Fruit fly (Drosophila melanogaster) whole organism, embryonic: Measurements from ENCODE around the gene arm.
A peak's percentile ranks its signal among the peaks of the same experiment; 100 is the strongest.

Source experiments
- Antp ChIP-seq: fragments of 200-800 bp; sonication (Bioruptor generic); optimal IDR thresholded peaks from 3 replicates; lab custom pipeline; 2016; ENCODE audit warnings: missing biosample characterization, missing genetic modification characterization
- B-H2 ChIP-seq: fragments of 200-800 bp; sonication (Bioruptor generic); optimal IDR thresholded peaks from 2 replicates; lab custom pipeline; 2018; ENCODE audit warnings: missing biosample characterization, mild to moderate bottlenecking, missing genetic modification characterization
- CG12744 ChIP-seq: fragments of 200-800 bp; sonication (Bioruptor generic); optimal IDR thresholded peaks from 2 replicates; lab custom pipeline; 2016; ENCODE audit warnings: missing biosample characterization, missing genetic modification characterization
- CG15269 ChIP-seq: fragments of 200-800 bp; sonication (Bioruptor generic); optimal IDR thresholded peaks from 2 replicates; lab custom pipeline; 2018; ENCODE audit warnings: missing biosample characterization, mild to moderate bottlenecking, missing genetic modification characterization, moderate library complexity
- CG15514 ChIP-seq: fragments of 200-800 bp; sonication (Bioruptor generic); optimal IDR thresholded peaks from 3 replicates; lab custom pipeline; 2017; ENCODE audit warnings: missing biosample characterization, missing genetic modification characterization, mild to moderate bottlenecking, moderate library complexity, missing genetic modification reagents
- CG17568 ChIP-seq: fragments of 200-800 bp; sonication (Bioruptor generic); optimal IDR thresholded peaks from 2 replicates; lab custom pipeline; 2018; ENCODE audit warnings: missing biosample characterization, mild to moderate bottlenecking, missing genetic modification characterization, moderate library complexity
- CG2116 ChIP-seq: fragments of 200-800 bp; sonication (Bioruptor generic); optimal IDR thresholded peaks from 3 replicates; lab custom pipeline; 2018; ENCODE audit warnings: missing biosample characterization, mild to moderate bottlenecking, missing genetic modification characterization
- CG31224 ChIP-seq: fragments of 200-800 bp; sonication (Bioruptor generic); IDR thresholded peaks from 2 replicates; pipeline ENCODE4 v1.3.6; 2022; ENCODE audit warnings: missing biosample characterization, missing genetic modification characterization
- CG3163 ChIP-seq: fragments of 200-800 bp; sonication (Bioruptor generic); optimal IDR thresholded peaks from 3 replicates; lab custom pipeline; 2016; ENCODE audit warnings: missing biosample characterization, missing genetic modification characterization
- CG32532 ChIP-seq: fragments of 200-800 bp; sonication (Bioruptor generic); IDR thresholded peaks from 2 replicates; pipeline ENCODE4 v1.3.6; 2022; ENCODE audit warnings: missing biosample characterization, missing genetic modification characterization
- CG6683 ChIP-seq: fragments of 200-800 bp; sonication (Bioruptor generic); optimal IDR thresholded peaks from 2 replicates; lab custom pipeline; 2017; ENCODE audit warnings: missing biosample characterization, mild to moderate bottlenecking, missing genetic modification characterization, missing genetic modification reagents
- CG9797 ChIP-seq: fragments of 200-800 bp; sonication (Bioruptor generic); optimal IDR thresholded peaks from 3 replicates; lab custom pipeline; 2018; ENCODE audit warnings: missing biosample characterization, mild to moderate bottlenecking, missing genetic modification characterization
- CG9817 ChIP-seq: fragments of 200-800 bp; sonication (Bioruptor generic); optimal IDR thresholded peaks from 2 replicates; lab custom pipeline; 2018; ENCODE audit warnings: missing biosample characterization, mild to moderate bottlenecking, missing genetic modification characterization, moderate library complexity
- CG9932 ChIP-seq: fragments of 200-800 bp; sonication (Bioruptor generic); IDR thresholded peaks from 2 replicates; pipeline ENCODE4 v1.3.6; 2022; ENCODE audit warnings: missing biosample characterization, missing genetic modification characterization
- CHES-1-like ChIP-seq: fragments of 200-800 bp; sonication (Bioruptor generic); optimal IDR thresholded peaks from 2 replicates; lab custom pipeline; 2016; ENCODE audit warnings: missing biosample characterization, missing genetic modification characterization
- D19B ChIP-seq: fragments of 200-800 bp; sonication (Bioruptor generic); optimal IDR thresholded peaks from 2 replicates; lab custom pipeline; 2017; ENCODE audit warnings: missing biosample characterization, mild to moderate bottlenecking, missing genetic modification characterization
- Dek ChIP-seq: fragments of 200-800 bp; sonication (Bioruptor generic); optimal IDR thresholded peaks from 3 replicates; lab custom pipeline; 2019; ENCODE audit warnings: missing biosample characterization, mild to moderate bottlenecking, missing genetic modification characterization, moderate library complexity
- E2f1 ChIP-seq: fragments of 200-800 bp; sonication (Bioruptor generic); IDR thresholded peaks from 2 replicates; pipeline ENCODE4 v1.3.6; 2022; ENCODE audit warnings: missing biosample characterization, missing genetic modification characterization
- Ets65A ChIP-seq: fragments of 200-800 bp; sonication (Bioruptor generic); peaks from one replicate; lab custom pipeline; 2016; ENCODE audit warnings: missing biosample characterization, missing genetic modification characterization
- Fer3 ChIP-seq: fragments of 200-800 bp; sonication (Bioruptor generic); optimal IDR thresholded peaks from 2 replicates; lab custom pipeline; 2018; ENCODE audit warnings: missing biosample characterization, mild to moderate bottlenecking, missing genetic modification characterization, moderate library complexity
- HHEX ChIP-seq: fragments of 200-800 bp; sonication (Bioruptor generic); optimal IDR thresholded peaks from 3 replicates; lab custom pipeline; 2017; ENCODE audit warnings: missing biosample characterization, mild to moderate bottlenecking, missing genetic modification characterization, missing genetic modification reagents
- Hr51 ChIP-seq, 2 experiments: fragments of 200-800 bp; sonication (Bioruptor generic); optimal IDR thresholded peaks; 2 replicates in 1 of 2; 3 replicates in 1 of 2; lab custom pipeline; 2016 to 2018; ENCODE audit warnings: missing biosample characterization in 2 of 2, missing genetic modification characterization in 2 of 2, mild to moderate bottlenecking in 1 of 2, moderate library complexity in 1 of 2
- Meics ChIP-seq: fragments of 200-800 bp; sonication (Bioruptor generic); optimal IDR thresholded peaks from 2 replicates; lab custom pipeline; 2017; ENCODE audit warnings: missing biosample characterization, mild to moderate bottlenecking, missing genetic modification characterization
- Nf-YB ChIP-seq: fragments of 200-800 bp; sonication (Bioruptor generic); optimal IDR thresholded peaks from 3 replicates; lab custom pipeline; 2019; ENCODE audit warnings: missing biosample characterization, mild to moderate bottlenecking, missing genetic modification characterization, moderate library complexity
- NfI ChIP-seq: fragments of 200-800 bp; sonication (Bioruptor generic); optimal IDR thresholded peaks from 3 replicates; lab custom pipeline; 2018; ENCODE audit warnings: missing biosample characterization, mild to moderate bottlenecking, missing genetic modification characterization, moderate library complexity
- Sox100B ChIP-seq: fragments of 200-800 bp; sonication (Bioruptor generic); optimal IDR thresholded peaks from 3 replicates; lab custom pipeline; 2018; ENCODE audit warnings: missing biosample characterization, mild to moderate bottlenecking, missing genetic modification characterization
- Sry-δ ChIP-seq: fragments of 200-800 bp; sonication (Bioruptor generic); optimal IDR thresholded peaks from 2 replicates; lab custom pipeline; 2016; ENCODE audit warnings: missing biosample characterization, missing genetic modification characterization
- Trl ChIP-seq, 3 experiments: fragments of >200 bp in 2 of 3; fragments of 200-800 bp in 1 of 3; sonication (Bioruptor generic) in 1 of 3; optimal IDR thresholded peaks; 2 replicates in 1 of 3; 3 replicates in 2 of 3; lab custom pipeline; 2016 to 2017; ENCODE audit warnings: missing biosample characterization in 1 of 3, missing genetic modification characterization in 1 of 3
- Xrp1 ChIP-seq: fragments of 200-800 bp; sonication (Bioruptor generic); IDR thresholded peaks from 2 replicates; pipeline ENCODE4 v1.3.6; 2022; ENCODE audit warnings: missing biosample characterization, missing genetic modification characterization
- ara ChIP-seq: fragments of 200-800 bp; sonication (Bioruptor generic); IDR thresholded peaks from 2 replicates; pipeline ENCODE4 v1.3.6; 2022; ENCODE audit warnings: missing biosample characterization, missing genetic modification characterization
- ash1 ChIP-seq: fragments of 200-800 bp; sonication (Bioruptor generic); optimal IDR thresholded peaks from 2 replicates; lab custom pipeline; 2018; ENCODE audit warnings: missing biosample characterization, mild to moderate bottlenecking, missing genetic modification characterization
- bowl ChIP-seq: fragments of 200-800 bp; sonication (Bioruptor generic); IDR thresholded peaks from 2 replicates; pipeline ENCODE4 v1.3.6; 2022; ENCODE audit warnings: missing biosample characterization, missing genetic modification characterization
- cg ChIP-seq: fragments of 200-800 bp; sonication (Bioruptor generic); optimal IDR thresholded peaks from 3 replicates; lab custom pipeline; 2019; ENCODE audit warnings: missing biosample characterization, mild to moderate bottlenecking, missing genetic modification characterization, moderate library complexity
- ci ChIP-seq: fragments of 200-800 bp; sonication (Bioruptor generic); IDR thresholded peaks from 3 replicates; pipeline ENCODE4 v1.3.6; 2022; ENCODE audit warnings: missing biosample characterization, missing genetic modification characterization
- corto ChIP-seq: fragments of 200-800 bp; sonication (Bioruptor generic); optimal IDR thresholded peaks from 2 replicates; lab custom pipeline; 2016; ENCODE audit warnings: missing biosample characterization, mild to moderate bottlenecking, missing genetic modification characterization, moderate library complexity
- dmrt11E ChIP-seq: fragments of 200-800 bp; sonication (Bioruptor generic); optimal IDR thresholded peaks from 3 replicates; lab custom pipeline; 2018; ENCODE audit warnings: missing biosample characterization, mild to moderate bottlenecking, missing genetic modification characterization, moderate library complexity
- dmrt99B ChIP-seq: fragments of 200-800 bp; sonication (Bioruptor generic); optimal IDR thresholded peaks from 2 replicates; lab custom pipeline; 2018; ENCODE audit warnings: missing biosample characterization, mild to moderate bottlenecking, missing genetic modification characterization, moderate library complexity
- dpn ChIP-seq, 2 experiments: fragments of 200-800 bp; sonication (Bioruptor generic); optimal IDR thresholded peaks; 3 replicates each; lab custom pipeline; 2016; ENCODE audit warnings: missing biosample characterization in 2 of 2, missing genetic modification characterization in 2 of 2
- fd64A ChIP-seq: fragments of 200-800 bp; sonication (Bioruptor generic); optimal IDR thresholded peaks from 3 replicates; lab custom pipeline; 2018; ENCODE audit warnings: missing biosample characterization, mild to moderate bottlenecking, missing genetic modification characterization
- fu2 ChIP-seq: fragments of 200-800 bp; sonication (Bioruptor generic); optimal IDR thresholded peaks from 2 replicates; lab custom pipeline; 2016; ENCODE audit warnings: missing biosample characterization, missing genetic modification characterization
- gcm ChIP-seq: fragments of 200-800 bp; sonication (Bioruptor generic); optimal IDR thresholded peaks from 2 replicates; lab custom pipeline; 2019; ENCODE audit warnings: missing biosample characterization, mild to moderate bottlenecking, missing genetic modification characterization, moderate library complexity
- grau ChIP-seq: fragments of 200-800 bp; optimal IDR thresholded peaks from 3 replicates; lab custom pipeline; 2019; ENCODE audit warnings: missing biosample characterization, mild to moderate bottlenecking, missing genetic modification characterization, moderate library complexity
- gt ChIP-seq: fragments of 200-800 bp; sonication (Bioruptor generic); IDR thresholded peaks from 2 replicates; pipeline ENCODE4 v1.3.6; 2022; ENCODE audit warnings: missing biosample characterization, missing genetic modification characterization
- hbn ChIP-seq: fragments of 200-800 bp; sonication (Bioruptor generic); IDR thresholded peaks from 2 replicates; pipeline ENCODE4 v1.3.6; 2022; ENCODE audit warnings: missing biosample characterization, missing genetic modification characterization; ENCODE audit not compliant: partially characterized antibody
- maf-S ChIP-seq: fragments of 200-800 bp; sonication (Bioruptor generic); optimal IDR thresholded peaks from 2 replicates; lab custom pipeline; 2016; ENCODE audit warnings: missing biosample characterization, missing genetic modification characterization
- sens ChIP-seq: fragments of 200-800 bp; sonication (Bioruptor generic); peaks from one replicate; lab custom pipeline; 2016; ENCODE audit warnings: missing biosample characterization, missing genetic modification characterization
- sim ChIP-seq: fragments of 200-800 bp; sonication (Bioruptor generic); IDR thresholded peaks from 2 replicates; pipeline ENCODE4 v1.3.6; 2022; ENCODE audit warnings: missing biosample characterization, missing genetic modification characterization
- sisA ChIP-seq: fragments of 200-800 bp; sonication (Bioruptor generic); IDR thresholded peaks from 2 replicates; pipeline ENCODE4 v1.3.6; 2022; ENCODE audit warnings: missing biosample characterization, missing genetic modification characterization
- sob ChIP-seq: fragments of 200-800 bp; sonication (Bioruptor generic); IDR thresholded peaks from 2 replicates; pipeline ENCODE4 v1.3.6; 2022; ENCODE audit warnings: missing biosample characterization, missing genetic modification characterization
- trh ChIP-seq: fragments of 200-800 bp; sonication (Bioruptor generic); optimal IDR thresholded peaks from 2 replicates; lab custom pipeline; 2016; ENCODE audit warnings: missing biosample characterization, missing genetic modification characterization

The arm gene

dm6 chrX:1854070-1854469 is 46.4 kb downstream of the arm start (continued):
- TF ChIP-seq maf-S (GFP tag; lab: Kevin White, UChicago) = peak; percentile 54
- TF ChIP-seq Ets65A (GFP tag; lab: Kevin White, UChicago) = peak; percentile 82
- peak; percentile 81 for TF ChIP-seq Meics (GFP tag; lab: Kevin White, UChicago)
- TF ChIP-seq CG9797 = no peak
- TF ChIP-seq trh (GFP tag; lab: Kevin White, UChicago) = peak; percentile 39
- peak; percentile 66 for TF ChIP-seq CG17568 (GFP tag; lab: Kevin White, UChicago)
- TF ChIP-seq HHEX = peak; percentile 87
- peak; percentile 46 for TF ChIP-seq Antp
- peak; percentile 85 for TF ChIP-seq sob (GFP tag; lab: Robert Waterston, UW)
- peak; percentile 87 for TF ChIP-seq ash1
- TF ChIP-seq hbn (GFP tag; lab: Robert Waterston, UW) = no peak
- TF ChIP-seq NfI = peak; percentile 25
- TF ChIP-seq ara (GFP tag; lab: Robert Waterston, UW) = no peak
- TF ChIP-seq CG32532 (GFP tag; lab: Robert Waterston, UW) = peak; percentile 58; the same call in 1 of the 2 replicates
- peak; percentile 8 to 73 for TF ChIP-seq Hr51 (GFP tag; optimal IDR thresholded peaks at IDR 0.05; lab: Kevin White, UChicago)
- TF ChIP-seq CG3163 (GFP tag; lab: Kevin White, UChicago) = peak; percentile 46
- TF ChIP-seq Fer3 = peak; percentile 78
- TF ChIP-seq CG6683 = peak; percentile 82
- TF ChIP-seq CG9932 = peak; percentile 52
- TF ChIP-seq Nf-YB (GFP tag; lab: Kevin White, UChicago) = no peak
- no peak for TF ChIP-seq fd64A (GFP tag; lab: Kevin White, UChicago)
- TF ChIP-seq Trl (optimal IDR thresholded peaks at IDR 0.05; lab: Kevin White, UChicago) = no peak
- peak; percentile 80 for TF ChIP-seq Trl (GFP tag; optimal IDR thresholded peaks at IDR 0.05; lab: Kevin White, UChicago)
- TF ChIP-seq CG12744 = peak; percentile 49
- no peak for TF ChIP-seq cg (GFP tag; lab: Kevin White, UChicago)
- peak; percentile 30 for TF ChIP-seq grau
- peak; percentile 22 for TF ChIP-seq Sox100B
- peak; percentile 62; the same call in 1 of the 2 replicates for TF ChIP-seq E2f1 (GFP tag; lab: Robert Waterston, UW)
- TF ChIP-seq gcm (GFP tag; lab: Kevin White, UChicago) = no peak
- no peak for TF ChIP-seq dmrt11E (tag; lab: Kevin White, UChicago)
- no peak for TF ChIP-seq sisA
- no peak for TF ChIP-seq bowl (GFP tag; lab: Robert Waterston, UW)
- TF ChIP-seq Sry-δ = peak; percentile 28
- TF ChIP-seq Xrp1 (GFP tag; lab: Robert Waterston, UW) = no peak
- TF ChIP-seq CHES-1-like (GFP tag; lab: Kevin White, UChicago) = peak; percentile 70
- peak; percentile 72 for TF ChIP-seq B-H2 (GFP tag; lab: Kevin White, UChicago)
- peak; percentile 88 for TF ChIP-seq sens (GFP tag; lab: Kevin White, UChicago)
- peak; percentile 77 for TF ChIP-seq Dek (tag; lab: Kevin White, UChicago)
- TF ChIP-seq ci = peak; percentile 61; the same call in 2 of the 3 replicates
- TF ChIP-seq CG2116 (GFP tag; lab: Kevin White, UChicago) = peak; percentile 45
- TF ChIP-seq sim (GFP tag; lab: Robert Waterston, UW) = no peak
- TF ChIP-seq dmrt99B (tag; lab: Kevin White, UChicago) = peak; percentile 26
- peak; percentile 40 for TF ChIP-seq CG9817
- TF ChIP-seq gt (GFP tag; lab: Robert Waterston, UW) = no peak
- peak; percentile 56 for TF ChIP-seq D19B (GFP tag; lab: Kevin White, UChicago)
- TF ChIP-seq CG15514 (GFP tag; lab: Kevin White, UChicago) = peak; percentile 92
- TF ChIP-seq fu2 (GFP tag; lab: Kevin White, UChicago) = no peak
- 0 out of 2 replicates have a peak, but pooled peaks have one; percentile 37 for TF ChIP-seq CG31224 (GFP tag; lab: Robert Waterston, UW)
- no peak for TF ChIP-seq corto (GFP tag; lab: Kevin White, UChicago)
- peak; percentile 64 for TF ChIP-seq CG15269 (tag; lab: Kevin White, UChicago)
- TF ChIP-seq dpn (GFP tag; optimal IDR thresholded peaks at IDR 0.05; lab: Kevin White, UChicago) = peak; percentile 21 to 77
